Worm (Caenorhabditis elegans): ENCODE results near the gene W06H8.2.

DNA sequence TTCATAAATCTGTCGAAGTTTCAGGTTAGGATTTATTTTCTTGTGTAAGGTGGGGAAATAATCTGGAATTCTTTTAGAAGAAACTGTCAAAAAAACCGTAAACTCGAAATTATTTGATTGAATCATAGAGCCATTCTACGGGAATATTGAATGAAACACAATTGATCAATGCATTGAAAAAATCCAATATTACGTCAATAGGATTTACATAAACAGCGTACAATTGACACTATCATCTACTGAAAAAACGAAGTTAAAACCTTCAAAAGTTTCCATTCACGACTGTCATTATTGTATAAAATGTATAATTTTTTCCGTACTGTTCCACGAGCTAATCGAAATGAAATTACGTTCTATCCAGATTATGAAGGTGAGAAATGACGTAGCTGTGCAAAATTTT lies 2.0 kb downstream of the W06H8.2 start, which contains the start of gene rme-1:
- TF ChIP-seq aly-2 (tag; optimal IDR thresholded peaks at IDR 0.05) (no peak), ceh-16 (tag; optimal IDR thresholded peaks at IDR 0.05) (no peak), nhr-11 (tag; optimal IDR thresholded peaks at IDR 0.05) (no peak)
